Worm (Caenorhabditis elegans) whole organism, dauer: Measurements from ENCODE around the gene D1044.1.

Experiments
- unc-62 ChIP-seq: sonication (generic microtip); optimal IDR thresholded peaks from 2 replicates; lab custom pipeline; 2017; ENCODE audit warnings: missing biosample characterization, missing genetic modification reagents, missing genetic modification characterization

D1044.1 gene

ce11 chrIII:5512502-5512901 is 31.6 kb upstream of the D1044.1 start, which contains the start of gene pqn-25:
pqn-25 (minus strand) TSS chrIII:5512602.
- no peak for TF ChIP-seq unc-62 (GFP tag; lab: Kevin White, UChicago)

- no peak for TF ChIP-seq unc-62 (GFP tag; lab: Kevin White, UChicago)
Measured at ce11 chrIII:5517423-5517822, 26.7 kb upstream of the D1044.1 start, which contains the start of gene nekl-4. nekl-4 (minus strand) TSS chrIII:5517523.

- no peak for TF ChIP-seq unc-62 (GFP tag; lab: Kevin White, UChicago)
Measured at ce11 chrIII:5521930-5522329, 22.2 kb upstream of the D1044.1 start, which contains the start of gene D1044.4. D1044.4 (minus strand) TSS chrIII:5522030.

DNA sequence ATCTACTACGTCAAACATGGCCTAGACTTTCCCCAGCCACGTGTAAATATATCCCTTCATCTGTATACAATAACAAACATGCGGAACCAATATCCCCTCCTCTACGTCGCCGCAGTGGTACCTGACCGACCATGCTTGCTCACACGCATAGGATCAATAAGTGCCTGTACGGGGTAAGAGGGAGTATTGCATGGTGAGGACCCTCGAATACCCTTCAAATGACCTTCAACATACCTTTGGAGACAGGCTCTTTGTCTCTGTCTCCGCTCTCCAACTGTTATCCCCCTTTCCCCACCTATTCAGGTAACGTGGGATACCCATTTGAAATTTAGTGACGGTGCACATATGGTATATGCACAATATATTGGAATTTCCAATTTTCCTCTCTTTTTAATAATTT is 18.1 kb upstream of the D1044.1 start, which contains the start of gene dex-1:
dex-1 (plus strand) TSS at position 132 of the 400 bp plus-strand sequence.
- TF ChIP-seq unc-62 (GFP tag; lab: Kevin White, UChicago) = no peak

ce11 chrIII:5541777-5542176 is 2.3 kb upstream of the D1044.1 start:
- TF ChIP-seq unc-62 (GFP tag; lab: Kevin White, UChicago) = no peak

- no peak for TF ChIP-seq unc-62 (GFP tag; lab: Kevin White, UChicago)
Measured at ce11 chrIII:5543050-5543449, 1.0 kb upstream of the D1044.1 start, which contains the start of gene D1044.6. D1044.6 (minus strand) TSS chrIII:5543177.

DNA sequence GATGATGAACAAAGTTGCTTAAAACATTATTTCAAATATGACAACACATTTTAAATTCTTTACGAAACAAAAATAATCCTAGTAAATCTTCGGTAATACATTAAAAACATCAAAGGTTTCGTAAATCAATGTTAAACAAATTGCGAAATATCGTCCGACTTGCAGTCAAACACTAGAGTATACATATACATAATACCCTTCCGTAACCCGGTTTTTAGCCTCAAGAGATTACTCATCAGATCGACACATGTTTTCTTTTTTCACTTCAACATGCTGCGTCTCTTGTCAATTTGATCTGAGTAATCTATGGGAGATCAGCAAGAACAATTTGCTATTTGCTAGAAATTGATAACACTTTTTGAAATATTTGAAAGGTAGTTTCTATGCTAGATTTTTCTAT is 2.2 kb downstream of the D1044.1 start:
- TF ChIP-seq unc-62 (GFP tag; lab: Kevin White, UChicago) = no peak

- no peak for TF ChIP-seq unc-62 (GFP tag; lab: Kevin White, UChicago)
Measured at ce11 chrIII:5546730-5547129, 2.6 kb downstream of the D1044.1 start, which contains the start of gene F09F7.5. F09F7.5 (plus strand) TSS chrIII:5546987.

DNA sequence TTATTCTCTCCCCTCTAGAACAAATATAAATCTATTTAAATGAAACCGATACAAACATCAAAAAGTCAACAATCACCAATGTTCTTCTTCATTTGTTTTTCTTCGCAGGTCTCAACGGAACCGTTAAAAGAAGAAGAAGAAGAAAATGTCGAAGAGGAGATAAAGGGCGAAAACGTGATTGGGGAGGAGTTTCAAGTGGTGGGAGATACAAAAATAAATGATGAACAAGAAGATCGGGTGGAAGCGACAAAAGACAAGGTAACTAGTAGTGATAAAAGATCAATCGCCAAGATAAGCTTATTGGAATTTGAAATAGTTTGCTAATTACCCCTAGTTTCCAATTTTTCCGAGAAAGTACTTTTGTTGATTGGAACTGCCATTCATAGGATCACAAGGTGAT is 6.1 kb downstream of the D1044.1 start:
- no peak for TF ChIP-seq unc-62 (GFP tag; lab: Kevin White, UChicago)

DNA sequence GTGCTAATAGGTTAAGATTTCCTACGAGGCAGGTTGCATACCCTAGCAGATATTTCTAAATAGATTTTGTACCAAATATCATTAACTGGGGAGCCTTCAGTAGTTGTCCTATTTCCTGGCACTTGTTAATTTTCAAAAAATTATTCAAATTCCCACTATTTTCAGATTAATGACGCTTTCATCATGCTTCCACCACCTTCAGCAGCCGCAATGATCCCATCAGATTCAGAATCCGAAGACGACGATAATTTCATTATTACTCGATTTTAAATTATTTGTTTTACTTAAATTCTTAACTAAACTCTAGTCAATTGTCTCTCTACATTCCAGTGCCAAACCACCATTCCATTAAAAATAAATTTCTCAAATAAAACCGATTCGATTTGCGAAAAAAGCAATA is 6.7 kb downstream of the D1044.1 start:
- TF ChIP-seq unc-62 (GFP tag; lab: Kevin White, UChicago) = no peak

DNA sequence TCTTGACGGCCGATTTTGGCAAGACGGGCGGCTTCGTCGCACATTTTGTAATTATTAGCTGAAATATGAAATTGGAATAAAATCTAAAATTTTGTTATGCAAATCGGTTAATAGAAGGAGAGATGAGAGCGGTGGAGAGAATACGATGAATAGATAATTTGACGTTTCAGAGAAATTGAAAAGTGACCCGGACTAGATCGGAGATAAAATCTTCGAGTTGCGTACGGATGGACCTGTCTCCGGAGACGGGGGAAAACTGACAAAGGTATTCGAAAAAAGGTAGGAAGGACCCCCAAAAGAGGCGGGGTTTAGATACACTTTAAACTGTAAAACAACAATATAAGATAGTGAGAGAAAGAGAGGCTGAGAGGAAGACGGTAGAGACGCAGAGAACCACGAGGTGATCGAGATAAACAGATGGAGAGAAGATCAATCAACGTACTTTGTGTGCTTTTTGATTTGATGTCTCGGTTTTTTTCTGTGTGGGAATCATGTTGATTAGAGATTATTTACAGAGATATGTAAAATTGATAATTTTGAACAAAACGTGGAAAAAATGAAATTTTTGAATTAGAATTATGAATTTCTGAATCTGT is 8.1 kb downstream of the D1044.1 start, which contains the start of gene F09F7.6:
F09F7.6 (minus strand) TSS at position 64 of the 596 bp plus-strand sequence.
- no peak for TF ChIP-seq unc-62 (GFP tag; lab: Kevin White, UChicago)

ce11 chrIII:5553098-5553497 is 9.0 kb downstream of the D1044.1 start:
- no peak for TF ChIP-seq unc-62 (GFP tag; lab: Kevin White, UChicago)

DNA sequence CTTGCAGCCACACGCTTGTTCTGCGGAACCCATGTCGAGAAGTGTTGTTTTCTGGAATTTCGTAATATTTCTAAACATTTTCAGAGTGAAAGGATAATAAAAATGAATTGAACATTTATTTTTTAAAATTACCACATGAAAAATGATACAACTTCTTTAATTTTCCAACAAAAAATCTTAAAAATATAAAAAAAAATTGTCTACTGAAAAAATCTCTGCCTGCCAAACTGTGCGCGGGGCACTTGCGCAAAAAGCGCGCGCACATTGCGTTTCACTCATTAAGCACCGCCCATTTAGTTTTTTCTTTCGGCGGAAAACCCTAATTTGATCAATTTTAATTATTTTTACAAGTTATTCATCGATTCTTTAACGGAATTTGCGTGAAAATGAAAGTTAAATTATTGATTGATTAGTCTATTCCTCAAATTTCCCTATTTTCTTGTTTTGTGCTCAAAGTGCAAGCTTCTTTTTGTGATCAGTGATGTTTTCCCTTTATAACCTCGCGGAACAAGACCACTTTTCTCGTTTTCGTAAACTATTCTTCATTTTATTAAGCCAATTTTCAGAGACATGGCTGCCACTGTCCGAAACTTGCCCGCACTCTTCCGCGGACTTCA is 10.9 kb downstream of the D1044.1 start, which contains the start of the genes nmad-1 and hach-1:
nmad-1 (minus strand) TSS at position 51 of the 617 bp plus-strand sequence.
hach-1 (plus strand) TSS at position 567 of the 617 bp plus-strand sequence.
- no peak for TF ChIP-seq unc-62 (GFP tag; lab: Kevin White, UChicago)

DNA sequence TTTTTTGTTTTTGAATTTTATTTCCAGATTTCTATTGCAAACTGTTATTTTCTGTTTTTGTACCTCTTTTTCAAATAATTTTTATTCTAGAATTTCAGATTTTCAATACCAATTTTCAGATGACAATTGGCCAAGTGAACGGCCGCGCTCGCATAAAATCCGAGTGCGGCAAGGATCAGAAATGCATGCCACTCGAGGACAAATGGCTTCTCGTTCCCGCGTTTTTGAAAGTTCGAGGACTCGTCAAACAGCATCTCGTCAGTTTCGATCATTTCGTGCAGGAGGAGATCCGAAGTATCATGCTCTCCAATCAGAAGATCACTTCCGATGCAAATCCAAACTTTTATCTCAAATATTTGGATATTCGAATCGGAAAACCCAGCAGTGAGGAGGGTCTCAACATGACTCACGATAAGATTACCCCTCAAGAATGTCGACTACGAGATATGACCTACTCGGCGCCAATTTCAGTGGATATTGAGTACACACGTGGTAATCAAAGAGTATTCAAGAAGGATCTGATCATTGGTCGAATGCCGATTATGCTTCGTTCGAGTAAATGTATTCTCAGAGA is 13.2 kb downstream of the D1044.1 start, which contains the start of gene rpc-2:
rpc-2 (plus strand) TSS at position 120 of the 574 bp plus-strand sequence.
- no peak for TF ChIP-seq unc-62 (GFP tag; lab: Kevin White, UChicago)

DNA sequence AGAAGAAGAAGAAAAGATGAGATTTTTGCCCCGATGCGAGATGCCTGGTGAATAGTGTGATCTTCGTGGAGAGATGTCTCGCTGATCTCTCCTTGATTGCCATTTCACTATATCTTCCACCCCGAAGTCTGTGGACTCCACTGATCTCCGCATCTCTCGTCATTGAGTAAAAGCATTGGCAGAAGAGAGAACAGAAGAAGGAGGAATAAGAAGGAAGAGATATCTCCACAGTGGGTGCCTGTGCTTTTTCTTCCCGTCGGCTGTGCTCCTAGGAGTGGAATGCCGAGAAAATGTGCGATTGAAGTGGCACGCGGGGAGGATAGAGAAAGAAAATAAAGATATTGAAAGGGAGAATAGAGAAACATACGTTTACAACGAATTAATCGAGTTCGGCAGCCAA is 19.6 kb downstream of the D1044.1 start:
- no peak for TF ChIP-seq unc-62 (GFP tag; lab: Kevin White, UChicago)

- TF ChIP-seq unc-62 (GFP tag; lab: Kevin White, UChicago) = no peak
Measured at ce11 chrIII:5564325-5564724, 20.2 kb downstream of the D1044.1 start.
